Worm (Caenorhabditis elegans) whole organism, L3 larva: ENCODE data around the gene npp-21.

Source experiments
- ama-1 ChIP-seq: fragments of 150-350 bp; optimal IDR thresholded peaks from 2 replicates; lab custom pipeline; 2018
- fkh-2 ChIP-seq: fragments of 150-350 bp; optimal IDR thresholded peaks from 2 replicates; lab custom pipeline; 2014; ENCODE audit warnings: missing biosample characterization, missing genetic modification reagents, missing genetic modification characterization
- mdl-1 ChIP-seq: fragments of 150-350 bp; optimal IDR thresholded peaks from 2 replicates; lab custom pipeline; 2014; ENCODE audit warnings: missing biosample characterization, missing genetic modification characterization
- nfya-1 ChIP-seq: sonication (generic microtip); optimal IDR thresholded peaks from 2 replicates; lab custom pipeline; 2017; ENCODE audit warnings: missing genetic modification characterization, mild to moderate bottlenecking, missing compliant biosample characterization, antibody characterized with exemption, moderate library complexity; ENCODE audit not compliant: insufficient read depth
- nhr-11 ChIP-seq: fragments of 150-350 bp; optimal IDR thresholded peaks from 2 replicates; lab custom pipeline; 2014; ENCODE audit warnings: missing biosample characterization, missing genetic modification characterization
- nhr-12 ChIP-seq: fragments of 150-350 bp; optimal IDR thresholded peaks from 2 replicates; lab custom pipeline; 2014; ENCODE audit warnings: missing biosample characterization, missing genetic modification characterization
- nhr-237 ChIP-seq: fragments of 150-350 bp; optimal IDR thresholded peaks from 2 replicates; lab custom pipeline; 2014; ENCODE audit warnings: missing biosample characterization, missing genetic modification characterization
- nhr-25 ChIP-seq: sonication (generic microtip); optimal IDR thresholded peaks from 2 replicates; lab custom pipeline; 2017; ENCODE audit warnings: missing biosample characterization, missing genetic modification characterization
- snpc-4 ChIP-seq: fragments of 150-350 bp; optimal IDR thresholded peaks from 2 replicates; lab custom pipeline; 2014; ENCODE audit warnings: missing biosample characterization, missing genetic modification characterization
- ztf-4 ChIP-seq: fragments of 150-350 bp; optimal IDR thresholded peaks from 2 replicates; lab custom pipeline; 2014; ENCODE audit warnings: missing biosample characterization, missing genetic modification characterization

DNA sequence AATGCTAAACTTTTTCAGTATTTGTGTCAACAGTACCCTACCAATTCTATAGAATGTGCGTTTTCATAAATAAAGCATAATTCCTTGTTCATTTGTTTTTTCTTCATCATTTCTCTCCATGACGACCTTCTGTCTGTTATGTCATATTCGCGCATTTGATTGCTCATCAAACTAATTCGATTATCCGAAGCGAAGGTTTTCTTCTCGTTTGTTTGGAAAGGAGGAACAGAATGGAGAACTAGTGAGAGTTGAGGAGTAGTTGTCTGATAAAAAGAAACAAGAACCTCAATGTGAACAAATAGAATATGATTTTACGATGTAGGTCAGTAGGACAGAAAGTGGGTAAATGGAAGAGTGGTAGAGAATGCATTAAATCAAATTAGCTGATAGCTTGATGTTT lies 36.8 kb upstream of the npp-21 start:
- TF ChIP-seq mdl-1 (tag; lab: Kevin White, UChicago) (no peak), ama-1 (lab: Kevin White, UChicago) (no peak), nhr-25 (tag; lab: Kevin White, UChicago) (no peak), nhr-12 (tag; lab: Kevin White, UChicago) (no peak), nhr-237 (tag; lab: Kevin White, UChicago) (no peak), ztf-4 (tag; lab: Kevin White, UChicago) (no peak), nhr-11 (tag; lab: Kevin White, UChicago) (no peak), fkh-2 (tag; lab: Kevin White, UChicago) (no peak), nfya-1 (no peak), snpc-4 (tag; lab: Kevin White, UChicago) (no peak)
